Fruit fly (Drosophila melanogaster): ENCODE data around the gene Tektin-C.

Tektin-C gene

DNA sequence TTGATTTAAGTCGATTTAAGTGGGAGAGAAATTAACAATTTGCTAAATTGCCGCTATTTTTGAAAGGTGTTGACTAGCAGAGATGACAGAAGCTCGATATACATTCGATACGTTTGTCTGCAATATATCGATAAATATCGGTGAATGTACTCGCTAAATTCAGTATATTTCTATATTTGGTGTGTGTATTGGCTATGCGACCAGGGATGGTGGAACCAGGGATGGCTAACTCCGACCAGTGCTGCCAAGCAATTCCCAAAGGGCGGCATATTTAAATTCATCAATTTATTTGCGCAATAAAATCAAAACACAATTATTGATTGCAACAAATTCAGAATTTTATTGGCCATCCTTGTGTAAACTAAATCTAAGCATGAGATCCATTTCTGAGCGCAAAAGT, 16.7 kb upstream of the Tektin-C start, which contains the start of gene mad2 (continued):
- TF ChIP-seq CG6791 (GFP tag; IDR thresholded peaks at IDR 0.05; ENCODE audit: partially characterized antibody) (peak; percentile 74), pho (GFP tag; optimal IDR thresholded peaks at IDR 0.05) (peak; percentile 56), ssp (GFP tag; IDR thresholded peaks at IDR 0.05) (0 out of 2 replicates have a peak, but pooled peaks have one; percentile 25), CG16813 (GFP tag; IDR thresholded peaks at IDR 0.05; ENCODE audit: partially characterized antibody) (peak; percentile 78), YL-1 (GFP tag; optimal IDR thresholded peaks at IDR 0.05) (peak; percentile 13), Sin3A (optimal IDR thresholded peaks at IDR 0.05) (peak; percentile 65), Hey (tag; optimal IDR thresholded peaks at IDR 0.05) (no peak), CG30403 (GFP tag; optimal IDR thresholded peaks at IDR 0.05) (peak; percentile 25), Abd-B (GFP tag; optimal IDR thresholded peaks at IDR 0.05) (peak; percentile 6), hkb (optimal IDR thresholded peaks at IDR 0.05) (peak; percentile 72), hkb (GFP tag; IDR thresholded peaks at IDR 0.05) (no peak), NC2β (GFP tag; optimal IDR thresholded peaks at IDR 0.05) (peak; percentile 34), CG14441 (GFP tag; IDR thresholded peaks at IDR 0.05) (0 out of 2 replicates have a peak, but pooled peaks have one; percentile 19), CG1832 (GFP tag; optimal IDR thresholded peaks at IDR 0.05) (no peak), CG7963 (GFP tag; IDR thresholded peaks at IDR 0.05; ENCODE audit: partially characterized antibody) (peak; percentile 54; the same call in 1 of the 3 replicates), onecut (GFP tag; IDR thresholded peaks at IDR 0.05) (peak; percentile 34; the same call in 1 of the 2 replicates), B-H2 (GFP tag; optimal IDR thresholded peaks at IDR 0.05) (peak; percentile 45), sd (tag; optimal IDR thresholded peaks at IDR 0.05) (peak; percentile 3), CG17328 (GFP tag; IDR thresholded peaks at IDR 0.05) (no peak), CG6683 (GFP tag; optimal IDR thresholded peaks at IDR 0.05) (no peak), bbx (GFP tag; IDR thresholded peaks at IDR 0.05; ENCODE audit: partially characterized antibody) (peak; percentile 59; the same call in 1 of the 2 replicates), vvl (GFP tag; IDR thresholded peaks at IDR 0.05) (peak; percentile 34; the same call in 1 of the 2 replicates), lola (GFP tag; optimal IDR thresholded peaks at IDR 0.05) (peak in 1 of 3 experiments; percentile 10), Pdp1 (GFP tag; optimal IDR thresholded peaks at IDR 0.05) (peak in 1 of 2 experiments; percentile 48), CG11456 (GFP tag; IDR thresholded peaks at IDR 0.05) (peak; percentile 20; the same call in 1 of the 3 replicates), Rfx (GFP tag; IDR thresholded peaks at IDR 0.05) (peak; percentile 41; the same call in 1 of the 2 replicates), Bdp1 (GFP tag; optimal IDR thresholded peaks at IDR 0.05) (no peak), gt (GFP tag; IDR thresholded peaks at IDR 0.05) (no peak), CTCF (GFP tag; optimal IDR thresholded peaks at IDR 0.05) (peak; percentile 31), Lhr (GFP tag; optimal IDR thresholded peaks at IDR 0.05) (peak; percentile 97), CG9797 (GFP tag; optimal IDR thresholded peaks at IDR 0.05) (peak; percentile 92), CG11093 (GFP tag; IDR thresholded peaks at IDR 0.05) (no peak), CG15479 (GFP tag; optimal IDR thresholded peaks at IDR 0.05) (peak; percentile 85), NfI (GFP tag; optimal IDR thresholded peaks at IDR 0.05) (no peak), Fer2 (tag; optimal IDR thresholded peaks at IDR 0.05) (no peak), Sox100B (GFP tag; optimal IDR thresholded peaks at IDR 0.05) (no peak), PHDP (tag; optimal IDR thresholded peaks at IDR 0.05) (peak; percentile 23), abd-A (tag; optimal IDR thresholded peaks at IDR 0.05) (no peak), pzg (GFP tag; optimal IDR thresholded peaks at IDR 0.05) (peak; percentile 98), zen (tag; optimal IDR thresholded peaks at IDR 0.05) (peak; percentile 28), CG11504 (tag; optimal IDR thresholded peaks at IDR 0.05) (peak; percentile 46), jumu (GFP tag; optimal IDR thresholded peaks at IDR 0.05) (peak; percentile 34)

All from whole organism, embryonic.